Fruit fly (Drosophila melanogaster) whole organism, pupa: ENCODE results near the gene CG5707.

ENCODE experiments used
- CG10348 ChIP-seq: fragments of 200-800 bp; sonication (Bioruptor generic); IDR thresholded peaks from 2 replicates; pipeline ENCODE4 v1.3.6; 2022; ENCODE audit warnings: missing biosample characterization, missing genetic modification characterization
- CG12605 ChIP-seq: fragments of 200-800 bp; sonication (Bioruptor generic); IDR thresholded peaks from 2 replicates; pipeline ENCODE4 v1.3.6; 2022; ENCODE audit warnings: missing biosample characterization, missing genetic modification characterization
- CG13204 ChIP-seq: fragments of 200-800 bp; sonication (Bioruptor generic); optimal IDR thresholded peaks from 2 replicates; lab custom pipeline; 2018; ENCODE audit warnings: missing biosample characterization, mild to moderate bottlenecking, missing genetic modification characterization, moderate library complexity
- CG14655 ChIP-seq: fragments of 200-800 bp; sonication (Bioruptor generic); optimal IDR thresholded peaks from 3 replicates; lab custom pipeline; 2017; ENCODE audit warnings: mild to moderate bottlenecking, missing biosample characterization, missing genetic modification reagents, missing genetic modification characterization
- CG15710 ChIP-seq: fragments of 200-800 bp; sonication (Bioruptor generic); optimal IDR thresholded peaks from 2 replicates; lab custom pipeline; 2018; ENCODE audit warnings: missing biosample characterization, mild to moderate bottlenecking, missing genetic modification characterization, moderate library complexity
- CG17806 ChIP-seq: fragments of 200-800 bp; sonication (Bioruptor generic); optimal IDR thresholded peaks from 2 replicates; lab custom pipeline; 2018; ENCODE audit warnings: missing biosample characterization, mild to moderate bottlenecking, missing genetic modification characterization, moderate library complexity
- CG32121 ChIP-seq: fragments of 200-800 bp; sonication (Bioruptor generic); IDR thresholded peaks from 2 replicates; pipeline ENCODE4 v1.3.6; 2022; ENCODE audit warnings: missing biosample characterization, missing genetic modification characterization
- CG34367 ChIP-seq: fragments of 200-800 bp; sonication (Bioruptor generic); optimal IDR thresholded peaks from 2 replicates; lab custom pipeline; 2018; ENCODE audit warnings: missing biosample characterization, mild to moderate bottlenecking, missing genetic modification characterization
- CG4496 ChIP-seq: fragments of 200-800 bp; sonication (Bioruptor generic); IDR thresholded peaks from 3 replicates; pipeline ENCODE4 v1.3.6; 2022; ENCODE audit warnings: missing biosample characterization, missing genetic modification characterization
- CG8159 ChIP-seq: fragments of 200-800 bp; sonication (Bioruptor generic); optimal IDR thresholded peaks from 3 replicates; lab custom pipeline; 2018; ENCODE audit warnings: missing biosample characterization, mild to moderate bottlenecking, missing genetic modification characterization, moderate library complexity
- CG8301 ChIP-seq: fragments of 200-800 bp; sonication (Bioruptor generic); optimal IDR thresholded peaks from 2 replicates; lab custom pipeline; 2018; ENCODE audit warnings: missing biosample characterization, mild to moderate bottlenecking, missing genetic modification characterization
- CG9948 ChIP-seq: fragments of 200-800 bp; sonication (Bioruptor generic); optimal IDR thresholded peaks from 2 replicates; lab custom pipeline; 2018; ENCODE audit warnings: missing biosample characterization, mild to moderate bottlenecking, missing genetic modification characterization, moderate library complexity
- D1 ChIP-seq: fragments of 200-800 bp; sonication (Bioruptor generic); optimal IDR thresholded peaks from 2 replicates; lab custom pipeline; 2018; ENCODE audit warnings: missing biosample characterization, mild to moderate bottlenecking, missing genetic modification characterization, moderate library complexity
- EcR ChIP-seq: fragments of 200-800 bp; sonication (Bioruptor generic); optimal IDR thresholded peaks from 3 replicates; lab custom pipeline; 2019; ENCODE audit warnings: missing biosample characterization, missing genetic modification characterization, mild to moderate bottlenecking, moderate library complexity, missing genetic modification reagents
- Ets98B ChIP-seq: fragments of 200-800 bp; sonication (Bioruptor generic); IDR thresholded peaks from 2 replicates; pipeline ENCODE4 v1.3.6; 2022; ENCODE audit warnings: missing biosample characterization, missing genetic modification characterization
- Pif1A ChIP-seq: fragments of 200-800 bp; sonication (Bioruptor generic); optimal IDR thresholded peaks from 3 replicates; lab custom pipeline; 2016; ENCODE audit warnings: missing biosample characterization, missing genetic modification characterization
- Pif1B ChIP-seq: fragments of 200-800 bp; sonication (Bioruptor generic); optimal IDR thresholded peaks from 3 replicates; lab custom pipeline; 2016; ENCODE audit warnings: missing biosample characterization, missing genetic modification characterization
- Snoo ChIP-seq: fragments of 200-800 bp; sonication (Bioruptor generic); optimal IDR thresholded peaks from 3 replicates; lab custom pipeline; 2017; ENCODE audit warnings: missing biosample characterization, mild to moderate bottlenecking, missing genetic modification characterization, inconsistent platforms
- fd96Ca ChIP-seq: fragments of 200-800 bp; sonication (Bioruptor generic); IDR thresholded peaks from 3 replicates; pipeline ENCODE4 v1.3.6; 2022; ENCODE audit warnings: missing biosample characterization, missing genetic modification characterization
- gl ChIP-seq: fragments of 200-800 bp; sonication (Bioruptor generic); optimal IDR thresholded peaks from 2 replicates; lab custom pipeline; 2018; ENCODE audit warnings: missing biosample characterization, mild to moderate bottlenecking, missing genetic modification characterization
- rn ChIP-seq: fragments of 200-800 bp; sonication (Bioruptor generic); IDR thresholded peaks from 2 replicates; pipeline ENCODE4 v1.3.6; 2022; ENCODE audit warnings: missing biosample characterization, missing genetic modification characterization

The CG5707 gene

DNA sequence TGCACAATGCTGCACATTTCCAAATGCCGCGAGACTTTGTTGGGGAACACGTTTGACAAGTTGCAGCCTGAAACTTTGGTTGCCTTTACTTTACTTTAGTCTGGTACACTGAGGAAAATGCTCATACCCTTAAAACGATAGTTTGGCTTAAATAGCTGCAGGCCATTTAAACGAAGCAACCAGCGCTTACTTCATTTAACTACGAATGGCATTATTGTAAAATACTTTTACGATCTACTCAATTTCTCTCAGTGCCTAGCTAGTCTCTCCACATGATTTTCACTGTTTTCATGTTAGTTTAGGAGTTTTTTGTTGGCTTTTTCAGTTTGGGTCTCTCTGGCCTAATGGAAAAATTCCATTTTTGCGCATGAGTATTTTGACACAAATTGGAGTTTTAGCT, 30.0 kb downstream of the CG5707 start:
- peak; percentile 98 for TF ChIP-seq fd96Ca
- TF ChIP-seq CG32121 (GFP tag; lab: Robert Waterston, UW): peak; percentile 95
- TF ChIP-seq Pif1B: peak; percentile 80
- TF ChIP-seq EcR (GFP tag; lab: Kevin White, UChicago): no peak
- TF ChIP-seq D1 (tag; lab: Kevin White, UChicago): peak; percentile 6
- peak; percentile 87 for TF ChIP-seq Pif1A
- peak; percentile 68 for TF ChIP-seq CG15710
- peak; percentile 95 for TF ChIP-seq CG14655 (GFP tag; lab: Kevin White, UChicago)
- peak; percentile 97 for TF ChIP-seq CG4496
- peak; percentile 93 for TF ChIP-seq CG8301 (tag; lab: Kevin White, UChicago)
- peak; percentile 83 for TF ChIP-seq CG10348
- peak; percentile 72 for TF ChIP-seq CG8159 (tag; lab: Kevin White, UChicago)
- peak; percentile 82 for TF ChIP-seq Snoo
- peak; percentile 53 for TF ChIP-seq CG34367 (tag; lab: Kevin White, UChicago)
- TF ChIP-seq rn (GFP tag; lab: Robert Waterston, UW): peak; percentile 90
- peak; percentile 86 for TF ChIP-seq CG17806 (tag; lab: Kevin White, UChicago)
- peak; percentile 36 for TF ChIP-seq gl
- TF ChIP-seq Ets98B: peak; percentile 98
- TF ChIP-seq CG13204 (GFP tag; lab: Kevin White, UChicago): no peak
- TF ChIP-seq CG9948 (tag; lab: Kevin White, UChicago): peak; percentile 74
- peak; percentile 91 for TF ChIP-seq CG12605 (GFP tag; lab: Robert Waterston, UW)

dm6 chr3L:2159817-2160216, 32.2 kb downstream of the CG5707 start:
- TF ChIP-seq gl (no peak), fd96Ca (no peak), CG8301 (tag; lab: Kevin White, UChicago) (no peak), CG9948 (tag; lab: Kevin White, UChicago) (no peak), D1 (tag; lab: Kevin White, UChicago) (no peak), Pif1B (no peak)

dm6 chr3L:2158689-2159310, 33.2 kb downstream of the CG5707 start:
- peak; percentile 20 for TF ChIP-seq CG8159 (tag; lab: Kevin White, UChicago)
- TF ChIP-seq CG12605 (GFP tag; lab: Robert Waterston, UW): no peak
- no peak for TF ChIP-seq CG4496
- no peak for TF ChIP-seq gl
- peak; percentile 8 for TF ChIP-seq Pif1A
- peak; percentile 28; the same call in 1 of the 2 replicates for TF ChIP-seq Ets98B
- TF ChIP-seq CG9948 (tag; lab: Kevin White, UChicago): peak; percentile 12
- TF ChIP-seq Snoo: no peak
- TF ChIP-seq CG14655 (GFP tag; lab: Kevin White, UChicago): peak; percentile 26
- TF ChIP-seq CG8301 (tag; lab: Kevin White, UChicago): peak; percentile 38

DNA sequence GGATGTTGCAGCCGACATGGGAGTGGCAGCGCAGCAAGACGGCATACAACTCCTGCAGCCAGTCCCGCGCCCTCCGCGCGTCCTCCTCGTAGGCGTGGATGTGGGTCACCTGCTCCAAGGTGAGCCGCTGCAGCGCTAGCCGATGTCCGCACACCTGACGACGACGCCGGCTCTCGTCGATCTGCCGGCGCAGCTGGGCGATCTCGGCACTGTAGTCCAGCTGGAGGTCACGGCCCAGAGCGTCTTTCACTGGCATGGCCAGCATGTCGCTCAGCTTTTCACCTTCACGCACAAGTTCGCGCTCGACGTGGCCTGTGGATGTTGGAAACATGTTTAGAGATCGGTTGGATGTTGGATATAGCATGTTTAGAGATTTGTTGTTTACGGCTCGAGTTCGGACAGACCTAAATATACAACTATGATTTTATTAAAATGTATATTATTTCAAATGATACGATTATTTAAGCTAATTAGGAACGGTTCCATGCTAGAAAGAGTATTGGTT, 34.5 kb downstream of the CG5707 start:
- TF ChIP-seq CG34367 (tag; lab: Kevin White, UChicago): no peak
- no peak for TF ChIP-seq CG8301 (tag; lab: Kevin White, UChicago)
- no peak for TF ChIP-seq Pif1A
- no peak for TF ChIP-seq CG8159 (tag; lab: Kevin White, UChicago)
- TF ChIP-seq CG17806 (tag; lab: Kevin White, UChicago): no peak
- no peak for TF ChIP-seq CG10348
- TF ChIP-seq fd96Ca: no peak
- TF ChIP-seq CG14655 (GFP tag; lab: Kevin White, UChicago): no peak
- TF ChIP-seq Snoo: no peak
- peak; percentile 47 for TF ChIP-seq EcR (GFP tag; lab: Kevin White, UChicago)
- TF ChIP-seq CG15710: no peak
- peak; percentile 47 for TF ChIP-seq CG13204 (GFP tag; lab: Kevin White, UChicago)
- TF ChIP-seq D1 (tag; lab: Kevin White, UChicago): no peak
- TF ChIP-seq CG12605 (GFP tag; lab: Robert Waterston, UW): no peak
- no peak for TF ChIP-seq CG32121 (GFP tag; lab: Robert Waterston, UW)
- TF ChIP-seq CG4496: 0 out of 3 replicates have a peak, but pooled peaks have one; percentile 10
- no peak for TF ChIP-seq CG9948 (tag; lab: Kevin White, UChicago)

dm6 chr3L:2152730-2153129, 39.3 kb downstream of the CG5707 start:
- TF ChIP-seq CG9948 (tag; lab: Kevin White, UChicago): peak; percentile 26
- TF ChIP-seq Pif1A: peak; percentile 43
- peak; percentile 32 for TF ChIP-seq CG8301 (tag; lab: Kevin White, UChicago)
- peak; percentile 36 for TF ChIP-seq CG14655 (GFP tag; lab: Kevin White, UChicago)
- TF ChIP-seq CG4496: peak; percentile 57; the same call in 2 of the 3 replicates
- TF ChIP-seq Ets98B: peak; percentile 56
- TF ChIP-seq EcR (GFP tag; lab: Kevin White, UChicago): peak; percentile 79
- TF ChIP-seq fd96Ca: peak; percentile 53; the same call in 1 of the 3 replicates
- TF ChIP-seq Pif1B: peak; percentile 34
- peak; percentile 36 for TF ChIP-seq CG8159 (tag; lab: Kevin White, UChicago)
- peak; percentile 41 for TF ChIP-seq CG15710
- peak; percentile 44 for TF ChIP-seq CG17806 (tag; lab: Kevin White, UChicago)
- TF ChIP-seq gl: no peak
- peak; percentile 44 for TF ChIP-seq CG32121 (GFP tag; lab: Robert Waterston, UW)
- peak; percentile 37 for TF ChIP-seq D1 (tag; lab: Kevin White, UChicago)
- TF ChIP-seq CG34367 (tag; lab: Kevin White, UChicago): peak; percentile 48
- TF ChIP-seq Snoo: peak; percentile 4
- no peak for TF ChIP-seq CG10348
- no peak for TF ChIP-seq CG12605 (GFP tag; lab: Robert Waterston, UW)
- 0 out of 2 replicates have a peak, but pooled peaks have one; percentile 48 for TF ChIP-seq rn (GFP tag; lab: Robert Waterston, UW)
- no peak for TF ChIP-seq CG13204 (GFP tag; lab: Kevin White, UChicago)
